Worm (Caenorhabditis elegans): ENCODE data around the gene C18G1.1.
A peak's percentile ranks its signal among the peaks of the same experiment; 100 is the strongest.

The C18G1.1 gene

ce11 chrV:4755308-4756029 lies 22.3 kb upstream of the C18G1.1 start, which contains the start of gene pgl-3 (continued):
- peak; percentile 48 for TF ChIP-seq tlf-1 (GFP tag; optimal IDR thresholded peaks at IDR 0.05)
- TF ChIP-seq mcd-1 (GFP tag; IDR thresholded peaks at IDR 0.05) = no peak
- peak; percentile 46 for TF ChIP-seq him-1 (tag; optimal IDR thresholded peaks at IDR 0.05)
- peak; percentile 24 for TF ChIP-seq snpc-4 (GFP tag; optimal IDR thresholded peaks at IDR 0.05)
- TF ChIP-seq snpc-4 (tag; optimal IDR thresholded peaks at IDR 0.05) = no peak
- TF ChIP-seq Y95B8A.8 (GFP tag; IDR thresholded peaks at IDR 0.05) = peak; percentile 90; the same call in 1 of the 2 replicates
- no peak for TF ChIP-seq nhr-80 (tag; optimal IDR thresholded peaks at IDR 0.05)
- no peak for TF ChIP-seq pha-4 (tag; optimal IDR thresholded peaks at IDR 0.05)
- peak; percentile 77; the same call in 1 of the 2 replicates for TF ChIP-seq madf-3 (GFP tag; IDR thresholded peaks at IDR 0.05)
- TF ChIP-seq sdz-38 (tag; optimal IDR thresholded peaks at IDR 0.05) = no peak
- TF ChIP-seq nhr-27 (tag; optimal IDR thresholded peaks at IDR 0.05) = no peak
- TF ChIP-seq let-526 (GFP tag; IDR thresholded peaks at IDR 0.05) = no peak
- TF ChIP-seq repo-1 (tag; optimal IDR thresholded peaks at IDR 0.05) = no peak
- no peak for TF ChIP-seq lir-1 (GFP tag; conservative IDR thresholded peaks at IDR 0.05)
- no peak for TF ChIP-seq F23B12.7 (tag; optimal IDR thresholded peaks at IDR 0.05; ENCODE audit: insufficient read depth)
- TF ChIP-seq attf-5 (GFP tag; optimal IDR thresholded peaks at IDR 0.05) = no peak
- TF ChIP-seq ccch-3 (GFP tag; optimal IDR thresholded peaks at IDR 0.05) = no peak
- peak; percentile 72 for TF ChIP-seq F33H1.4 (GFP tag; IDR thresholded peaks at IDR 0.05)
- peak; percentile 88 for TF ChIP-seq hrde-1 (tag; optimal IDR thresholded peaks at IDR 0.05; ENCODE audit: borderline replicate concordance)
- TF ChIP-seq gei-17 (GFP tag; optimal IDR thresholded peaks at IDR 0.05) = no peak
- peak; percentile 76; the same call in 1 of the 2 replicates for TF ChIP-seq Y53G8AR.9 (GFP tag; conservative IDR thresholded peaks at IDR 0.05)
- TF ChIP-seq B0019.2 (GFP tag; conservative IDR thresholded peaks at IDR 0.05) = 0 out of 2 replicates have a peak, but pooled peaks have one; percentile 8
- TF ChIP-seq dpl-1 (GFP tag; optimal IDR thresholded peaks at IDR 0.05) = peak; percentile 22
- peak; percentile 13 for TF ChIP-seq tbp1 (GFP tag; optimal IDR thresholded peaks at IDR 0.05)
- no peak for TF ChIP-seq ceh-79 (tag; optimal IDR thresholded peaks at IDR 0.05)
- TF ChIP-seq sptf-2 (GFP tag; optimal IDR thresholded peaks at IDR 0.05) = no peak
- TF ChIP-seq ceh-58 (GFP tag; IDR thresholded peaks at IDR 0.05) = no peak
- TF ChIP-seq T07F8.4 (tag; optimal IDR thresholded peaks at IDR 0.05) = no peak
- no peak for TF ChIP-seq let-607 (tag; optimal IDR thresholded peaks at IDR 0.05)
- TF ChIP-seq F49E8.2 (tag; optimal IDR thresholded peaks at IDR 0.05; ENCODE audit: insufficient read depth) = peak; percentile 56
- peak; percentile 18 for TF ChIP-seq snpc-1.1 (tag; optimal IDR thresholded peaks at IDR 0.05; ENCODE audit: insufficient read depth)
- TF ChIP-seq nfyb-1 (GFP tag; IDR thresholded peaks at IDR 0.05) = 0 out of 2 replicates have a peak, but pooled peaks have one; percentile 10
- TF ChIP-seq unc-62 (GFP tag; optimal IDR thresholded peaks at IDR 0.05) = no peak
- TF ChIP-seq hmg-20 (GFP tag; IDR thresholded peaks at IDR 0.05) = no peak
- no peak for TF ChIP-seq ztf-28 (GFP tag; IDR thresholded peaks at IDR 0.05)
- TF ChIP-seq lin-35 (GFP tag; optimal IDR thresholded peaks at IDR 0.05) = no peak

- TF ChIP-seq Y56A3A.18 (GFP tag; IDR thresholded peaks at IDR 0.05) (no peak), ztf-6 (GFP tag; IDR thresholded peaks at IDR 0.05) (no peak), mxl-1 (tag; optimal IDR thresholded peaks at IDR 0.05) (no peak), Y53G8AR.9 (GFP tag; conservative IDR thresholded peaks at IDR 0.05) (0 out of 2 replicates have a peak, but pooled peaks have one; percentile 56), madf-10 (tag; optimal IDR thresholded peaks at IDR 0.05) (no peak), egrh-3 (GFP tag; IDR thresholded peaks at IDR 0.05) (peak; percentile 39; the same call in 1 of the 2 replicates), tlf-1 (GFP tag; optimal IDR thresholded peaks at IDR 0.05) (no peak), hmg-20 (GFP tag; IDR thresholded peaks at IDR 0.05) (0 out of 2 replicates have a peak, but pooled peaks have one; percentile 14), tbx-9 (tag; optimal IDR thresholded peaks at IDR 0.05; ENCODE audit: borderline replicate concordance) (no peak), ceh-27 (GFP tag; optimal IDR thresholded peaks at IDR 0.05) (no peak), hrde-1 (tag; optimal IDR thresholded peaks at IDR 0.05; ENCODE audit: borderline replicate concordance) (no peak), ccch-3 (GFP tag; optimal IDR thresholded peaks at IDR 0.05) (no peak), F10E7.11 (tag; optimal IDR thresholded peaks at IDR 0.05) (no peak), snpc-3.4 (tag; optimal IDR thresholded peaks at IDR 0.05) (no peak), B0035.1 (tag; optimal IDR thresholded peaks at IDR 0.05) (no peak), let-607 (tag; optimal IDR thresholded peaks at IDR 0.05) (no peak)
Measured at ce11 chrV:4758019-4758418, 19.7 kb upstream of the C18G1.1 start.
